Fruit fly (Drosophila melanogaster): Measurements from ENCODE around the gene CG15170.

CG15170 gene

dm6 chr2L:18948065-18948723, 41.8 kb downstream of the CG15170 start (continued):
- peak; percentile 91 for TF ChIP-seq CG8119 (GFP tag; IDR thresholded peaks at IDR 0.05)
- TF ChIP-seq CG6808 (GFP tag; optimal IDR thresholded peaks at IDR 0.05), result peak; percentile 89
- TF ChIP-seq Sox15 (GFP tag; optimal IDR thresholded peaks at IDR 0.05), result peak; percentile 52
- peak; percentile 84 for TF ChIP-seq OdsH (GFP tag; optimal IDR thresholded peaks at IDR 0.05)
- TF ChIP-seq Gug (GFP tag; IDR thresholded peaks at IDR 0.05), result peak; percentile 55
- TF ChIP-seq CG7368 (GFP tag; optimal IDR thresholded peaks at IDR 0.05), result peak; percentile 64
- TF ChIP-seq Eip93F (GFP tag; optimal IDR thresholded peaks at IDR 0.05), result no peak
- TF ChIP-seq CG6854 (GFP tag; optimal IDR thresholded peaks at IDR 0.05), result no peak
- peak; percentile 86 for TF ChIP-seq spab (GFP tag; optimal IDR thresholded peaks at IDR 0.05)
- peak; percentile 83 for TF ChIP-seq Sox14 (GFP tag; optimal IDR thresholded peaks at IDR 0.05)
- TF ChIP-seq CG1621 (tag; optimal IDR thresholded peaks at IDR 0.05), result peak; percentile 75
- TF ChIP-seq CG10669 (GFP tag; optimal IDR thresholded peaks at IDR 0.05), result peak; percentile 81

- TF ChIP-seq Hr38 (GFP tag; optimal IDR thresholded peaks at IDR 0.05) (no peak), acj6 (GFP tag; optimal IDR thresholded peaks at IDR 0.05) (no peak), dsx (GFP tag; optimal IDR thresholded peaks at IDR 0.05; ENCODE audit: poor library complexity, severe bottlenecking) (peak; percentile 96), fd85E (GFP tag; optimal IDR thresholded peaks at IDR 0.05) (no peak), spab (GFP tag; optimal IDR thresholded peaks at IDR 0.05) (no peak), CG10669 (GFP tag; optimal IDR thresholded peaks at IDR 0.05) (no peak), CG16779 (tag; optimal IDR thresholded peaks at IDR 0.05) (no peak), Sox15 (GFP tag; optimal IDR thresholded peaks at IDR 0.05) (no peak), Eip75B (GFP tag; optimal IDR thresholded peaks at IDR 0.05) (no peak), Blimp-1 (GFP tag; optimal IDR thresholded peaks at IDR 0.05) (no peak), fd59A (GFP tag; optimal IDR thresholded peaks at IDR 0.05) (no peak), CG3032 (tag; optimal IDR thresholded peaks at IDR 0.05) (no peak), CG34406 (GFP tag; optimal IDR thresholded peaks at IDR 0.05) (no peak), CG32006 (GFP tag; optimal IDR thresholded peaks at IDR 0.05) (no peak), Gug (GFP tag; IDR thresholded peaks at IDR 0.05) (no peak), svp (GFP tag) (peak; percentile 67), fkh (GFP tag; optimal IDR thresholded peaks at IDR 0.05) (no peak)
Measured at dm6 chr2L:18947515-18947998, 42.5 kb downstream of the CG15170 start.

DNA sequence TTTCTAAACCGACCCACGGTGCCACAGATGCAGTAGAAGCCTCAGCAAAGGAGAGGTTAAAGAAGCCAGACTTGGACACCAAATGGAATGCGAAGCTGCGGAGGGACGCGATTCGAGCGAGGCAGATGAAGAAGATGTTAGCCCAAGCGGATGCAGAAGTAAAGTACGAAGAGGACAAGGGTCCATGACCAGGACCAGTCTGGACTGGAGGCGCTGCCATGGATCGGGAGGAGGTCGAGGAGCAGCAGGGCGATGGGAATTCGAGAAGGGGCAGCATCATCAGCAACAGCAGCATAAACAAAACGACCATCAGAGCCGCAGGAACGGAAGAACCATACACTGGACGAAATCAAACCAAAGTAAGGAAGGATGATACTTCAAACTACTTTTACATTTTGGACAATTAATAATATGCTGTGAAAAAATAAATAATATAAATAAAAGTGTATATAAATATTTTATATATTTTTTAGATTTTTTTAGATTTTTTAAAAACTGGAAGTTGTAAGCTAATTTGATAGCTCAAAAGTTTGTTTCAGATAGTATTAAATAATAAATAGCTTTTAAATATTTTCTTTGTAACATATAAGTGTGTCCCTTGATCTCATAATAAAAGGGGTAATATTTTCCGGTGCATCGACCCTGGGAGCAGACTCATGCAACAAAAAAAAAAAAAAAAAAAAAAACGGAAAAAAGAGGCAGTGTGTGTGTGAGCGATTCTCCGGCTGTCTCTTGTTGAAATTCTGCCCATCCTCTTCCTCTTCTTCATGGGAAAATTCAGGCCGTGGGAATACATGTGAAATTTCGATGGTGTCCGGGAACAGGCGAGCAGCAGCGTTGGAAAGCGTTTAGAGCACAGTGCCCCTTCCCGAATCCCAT, 43.2 kb downstream of the CG15170 start:
- TF ChIP-seq CG16779 (tag; optimal IDR thresholded peaks at IDR 0.05) (peak; percentile 77), CG3919 (GFP tag; optimal IDR thresholded peaks at IDR 0.05) (peak; percentile 76), fkh (GFP tag; optimal IDR thresholded peaks at IDR 0.05) (no peak), CG11762 (GFP tag; optimal IDR thresholded peaks at IDR 0.05; ENCODE audit: insufficient read depth) (peak; percentile 57), CG10669 (GFP tag; optimal IDR thresholded peaks at IDR 0.05) (peak; percentile 75), Blimp-1 (GFP tag; optimal IDR thresholded peaks at IDR 0.05) (peak; percentile 60), CG1621 (tag; optimal IDR thresholded peaks at IDR 0.05) (peak; percentile 47), fd85E (GFP tag; optimal IDR thresholded peaks at IDR 0.05) (peak; percentile 16), OdsH (GFP tag; optimal IDR thresholded peaks at IDR 0.05) (peak; percentile 78), CG9139 (GFP tag; optimal IDR thresholded peaks at IDR 0.05) (peak; percentile 85), Met (GFP tag; optimal IDR thresholded peaks at IDR 0.05) (peak; percentile 55), dac (GFP tag; optimal IDR thresholded peaks at IDR 0.05) (no peak), fd59A (GFP tag; optimal IDR thresholded peaks at IDR 0.05) (peak; percentile 24), Eip93F (GFP tag; optimal IDR thresholded peaks at IDR 0.05) (peak; percentile 42), Gug (GFP tag; IDR thresholded peaks at IDR 0.05) (no peak), Sox15 (GFP tag; optimal IDR thresholded peaks at IDR 0.05) (peak; percentile 53), Ets96B (tag; optimal IDR thresholded peaks at IDR 0.05) (peak; percentile 94), CG10631 (GFP tag; optimal IDR thresholded peaks at IDR 0.05) (peak; percentile 92), svp (GFP tag) (peak; percentile 54), cyc (GFP tag; optimal IDR thresholded peaks at IDR 0.05) (peak; percentile 37), Ets21C (GFP tag; optimal IDR thresholded peaks at IDR 0.05) (no peak), CG6163 (GFP tag; IDR thresholded peaks at IDR 0.05) (peak; percentile 61; the same call in 1 of the 3 replicates), Eip75B (GFP tag; optimal IDR thresholded peaks at IDR 0.05) (peak; percentile 2), dsx (GFP tag; optimal IDR thresholded peaks at IDR 0.05; ENCODE audit: poor library complexity, severe bottlenecking) (peak; percentile 88), net (GFP tag; optimal IDR thresholded peaks at IDR 0.05) (peak; percentile 39), CG11294 (GFP tag; IDR thresholded peaks at IDR 0.05) (no peak; the same call in 1 of the 2 replicates), Hr39 (GFP tag; optimal IDR thresholded peaks at IDR 0.05) (no peak), pdm3 (GFP tag; optimal IDR thresholded peaks at IDR 0.05) (peak; percentile 39), Smox (GFP tag; optimal IDR thresholded peaks at IDR 0.05) (peak; percentile 52), CG8319 (GFP tag; optimal IDR thresholded peaks at IDR 0.05) (peak; percentile 19), CG34406 (GFP tag; optimal IDR thresholded peaks at IDR 0.05) (peak; percentile 86), CG6854 (GFP tag; optimal IDR thresholded peaks at IDR 0.05) (peak; percentile 34), acj6 (GFP tag; optimal IDR thresholded peaks at IDR 0.05) (peak; percentile 82)

All from whole organism, prepupa.